Worm (Caenorhabditis elegans): ENCODE results near the gene C16C8.25.

ce11 chrII:3472817-3473216, 23.8 kb downstream of the C16C8.25 start, which contains the start of gene Y49F6B.6:
- TF ChIP-seq dao-5 (tag; optimal IDR thresholded peaks at IDR 0.05) (no peak), him-1 (tag; optimal IDR thresholded peaks at IDR 0.05) (no peak), W03F9.2 (tag; optimal IDR thresholded peaks at IDR 0.05) (no peak)
